Fruit fly (Drosophila melanogaster) whole organism, wandering third instar larva: ENCODE measurements around the gene wwk.

Experiments used
- CG9705 ChIP-seq: fragments of 200-800 bp; sonication (Bioruptor generic); optimal IDR thresholded peaks from 2 replicates; lab custom pipeline; 2018; ENCODE audit warnings: missing biosample characterization, mild to moderate bottlenecking, missing genetic modification characterization
- br ChIP-seq: fragments of 200-800 bp; sonication (Bioruptor generic); optimal IDR thresholded peaks from 2 replicates; lab custom pipeline; 2016; ENCODE audit warnings: missing biosample characterization, missing genetic modification characterization
- brk ChIP-seq: fragments of 200-800 bp; sonication (Bioruptor generic); optimal IDR thresholded peaks from 2 replicates; lab custom pipeline; 2016; ENCODE audit warnings: missing biosample characterization, mild to moderate bottlenecking, missing genetic modification characterization

DNA sequence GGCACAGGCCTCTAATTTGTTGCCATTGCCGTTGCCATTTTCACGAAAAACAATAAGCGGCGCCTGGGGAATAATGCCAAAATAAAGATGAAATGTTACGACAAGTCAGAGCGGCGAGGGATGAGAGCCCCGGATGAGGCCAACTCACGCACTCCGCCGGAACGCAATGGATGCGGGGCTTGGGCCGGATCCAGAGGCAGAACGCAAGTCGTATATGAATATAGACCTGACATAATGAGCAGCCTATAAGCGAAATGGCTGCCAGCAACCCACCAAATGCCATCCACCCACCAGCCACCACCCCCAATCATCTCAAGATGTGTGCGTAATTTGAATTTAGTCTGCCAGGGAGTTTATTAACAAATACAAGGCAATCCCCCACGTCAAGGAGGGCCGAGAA lies 43.9 kb downstream of the wwk start:
- no peak for TF ChIP-seq CG9705 (GFP tag; lab: Kevin White, UChicago)
- no peak for TF ChIP-seq brk (GFP tag; lab: Kevin White, UChicago)
- no peak for TF ChIP-seq br (GFP tag; lab: Kevin White, UChicago)
